Fruit fly (Drosophila melanogaster) whole organism, wandering third instar larva: ENCODE measurements around the gene CG42693.

Experiments used
- Hr78 ChIP-seq: fragments of >200 bp; optimal IDR thresholded peaks from 2 replicates; lab custom pipeline; 2017; ENCODE audit warnings: missing biosample characterization, missing genetic modification characterization
- Rel ChIP-seq, 2 experiments: fragments of 200-800 bp; sonication (Bioruptor generic) in 1 of 2; optimal IDR thresholded peaks; 2 replicates in 1 of 2; 3 replicates in 1 of 2; lab custom pipeline; 2016 to 2019; ENCODE audit warnings: mild to moderate bottlenecking in 2 of 2, missing biosample characterization in 2 of 2, missing genetic modification characterization in 2 of 2, moderate library complexity in 1 of 2
- brk ChIP-seq: fragments of 200-800 bp; sonication (Bioruptor generic); optimal IDR thresholded peaks from 2 replicates; lab custom pipeline; 2016; ENCODE audit warnings: missing biosample characterization, mild to moderate bottlenecking, missing genetic modification characterization
- dmrt93B ChIP-seq: fragments of 200-800 bp; sonication (Bioruptor generic); optimal IDR thresholded peaks from 2 replicates; lab custom pipeline; 2018; ENCODE audit warnings: missing biosample characterization, mild to moderate bottlenecking, missing genetic modification characterization
- foxo ChIP-seq, 2 experiments: fragments of 200-800 bp; sonication (Bioruptor generic); optimal IDR thresholded peaks; 2 replicates in 1 of 2; 3 replicates in 1 of 2; lab custom pipeline; 2016 to 2017; ENCODE audit warnings: missing biosample characterization in 2 of 2, missing genetic modification characterization in 2 of 2
- h ChIP-seq: fragments of 200-800 bp; sonication (Bioruptor generic); optimal IDR thresholded peaks from 3 replicates; lab custom pipeline; 2016; ENCODE audit warnings: missing biosample characterization, mild to moderate bottlenecking, missing genetic modification characterization
- lola ChIP-seq: fragments of >200 bp; optimal IDR thresholded peaks from 2 replicates; lab custom pipeline; 2017; ENCODE audit warnings: missing biosample characterization, missing genetic modification characterization
- psq ChIP-seq: fragments of 200-800 bp; sonication (Bioruptor generic); optimal IDR thresholded peaks from 3 replicates; lab custom pipeline; 2017; ENCODE audit warnings: missing biosample characterization, mild to moderate bottlenecking, missing genetic modification characterization, moderate library complexity

DNA sequence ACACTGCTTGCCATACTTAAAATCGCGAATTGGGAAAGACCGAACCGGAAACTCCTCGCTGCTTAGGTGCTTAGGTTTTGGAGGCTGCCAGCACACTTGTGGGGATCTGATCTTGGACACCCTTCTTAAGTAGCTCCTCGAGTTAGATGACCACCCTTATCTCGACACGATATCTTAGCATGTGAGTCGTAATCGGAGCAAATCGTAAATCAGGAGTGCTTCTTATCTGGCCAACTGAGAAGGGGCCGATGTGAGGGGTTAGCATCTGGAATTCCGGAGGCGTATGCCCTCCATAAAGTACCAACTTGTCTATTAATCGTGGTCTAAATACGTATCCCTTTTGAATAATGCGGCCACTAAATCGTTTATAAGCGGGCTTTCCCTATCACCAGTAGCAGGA is 46.5 kb upstream of the CG42693 start, which contains the start of gene salt:
- TF ChIP-seq h (GFP tag; lab: Kevin White, UChicago) (no peak), foxo (GFP tag; optimal IDR thresholded peaks at IDR 0.05; lab: Kevin White, UChicago) (no peak), Rel (GFP tag; optimal IDR thresholded peaks at IDR 0.05; lab: Kevin White, UChicago) (no peak), Rel (tag; optimal IDR thresholded peaks at IDR 0.05; lab: Kevin White, UChicago) (no peak), dmrt93B (GFP tag; lab: Kevin White, UChicago) (no peak), lola (GFP tag; lab: Kevin White, UChicago) (no peak), Hr78 (GFP tag; lab: Kevin White, UChicago) (no peak), brk (no peak), psq (GFP tag; lab: Kevin White, UChicago) (no peak)
